Fruit fly (Drosophila melanogaster) whole organism, embryonic: Measurements from ENCODE around the gene Mco4.
A peak's percentile ranks its signal among the peaks of the same experiment; 100 is the strongest.

Experiments used
- Ada2b ChIP-seq: fragments of 200-800 bp; sonication (Bioruptor generic); IDR thresholded peaks from 2 replicates; pipeline ENCODE4 v1.3.6; 2022; ENCODE audit warnings: missing biosample characterization, missing genetic modification characterization
- B-H1 ChIP-seq: fragments of 200-800 bp; sonication (Bioruptor generic); IDR thresholded peaks from 3 replicates; pipeline ENCODE4 v1.3.6; 2022; ENCODE audit warnings: missing biosample characterization, missing genetic modification characterization
- Bgb ChIP-seq: fragments of 200-800 bp; sonication (Bioruptor generic); IDR thresholded peaks from 2 replicates; pipeline ENCODE4 v1.3.6; 2022; ENCODE audit warnings: missing biosample characterization, missing genetic modification characterization; ENCODE audit not compliant: partially characterized antibody
- Bteb2 ChIP-seq: fragments of 200-800 bp; sonication (Bioruptor generic); optimal IDR thresholded peaks from 2 replicates; lab custom pipeline; 2016; ENCODE audit warnings: missing biosample characterization, missing genetic modification characterization
- CG10654 ChIP-seq: fragments of 200-800 bp; sonication (Bioruptor generic); optimal IDR thresholded peaks from 2 replicates; lab custom pipeline; 2016; ENCODE audit warnings: missing biosample characterization, missing genetic modification characterization
- CG11398 ChIP-seq: fragments of 200-800 bp; sonication (Bioruptor generic); optimal IDR thresholded peaks from 2 replicates; lab custom pipeline; 2016; ENCODE audit warnings: missing biosample characterization, missing genetic modification characterization
- CG12104 ChIP-seq: fragments of 200-800 bp; sonication (Bioruptor generic); optimal IDR thresholded peaks from 3 replicates; lab custom pipeline; 2016; ENCODE audit warnings: missing biosample characterization, missing genetic modification characterization
- CG12744 ChIP-seq: fragments of 200-800 bp; sonication (Bioruptor generic); optimal IDR thresholded peaks from 2 replicates; lab custom pipeline; 2016; ENCODE audit warnings: missing biosample characterization, missing genetic modification characterization
- CG14014 ChIP-seq: fragments of 200-800 bp; sonication (Bioruptor generic); IDR thresholded peaks from 2 replicates; pipeline ENCODE4 v1.3.6; 2022; ENCODE audit warnings: missing biosample characterization, missing genetic modification characterization
- CG16813 ChIP-seq: fragments of 200-800 bp; sonication (Bioruptor generic); IDR thresholded peaks from 3 replicates; pipeline ENCODE4 v1.3.6; 2022; ENCODE audit warnings: missing biosample characterization, missing genetic modification characterization; ENCODE audit not compliant: partially characterized antibody
- CG17802 ChIP-seq: fragments of 200-800 bp; sonication (Bioruptor generic); optimal IDR thresholded peaks from 2 replicates; lab custom pipeline; 2018; ENCODE audit warnings: missing biosample characterization, mild to moderate bottlenecking, missing genetic modification characterization, moderate library complexity
- CG1832 ChIP-seq: fragments of 200-800 bp; sonication (Bioruptor generic); optimal IDR thresholded peaks from 2 replicates; lab custom pipeline; 2017; ENCODE audit warnings: missing biosample characterization, mild to moderate bottlenecking, missing genetic modification characterization, inconsistent platforms
- CG18764 ChIP-seq: fragments of 200-800 bp; sonication (Bioruptor generic); optimal IDR thresholded peaks from 3 replicates; lab custom pipeline; 2016; ENCODE audit warnings: missing biosample characterization, missing genetic modification characterization
- CG2120 ChIP-seq: fragments of 200-800 bp; sonication (Bioruptor generic); optimal IDR thresholded peaks from 3 replicates; lab custom pipeline; 2016; ENCODE audit warnings: missing biosample characterization, missing genetic modification characterization
- CG2129 ChIP-seq: fragments of 200-800 bp; sonication (Bioruptor generic); IDR thresholded peaks from 2 replicates; pipeline ENCODE4 v1.3.6; 2022; ENCODE audit warnings: missing biosample characterization, missing genetic modification characterization; ENCODE audit not compliant: partially characterized antibody
- CG30020 ChIP-seq: fragments of 200-800 bp; optimal IDR thresholded peaks from 2 replicates; lab custom pipeline; 2019; ENCODE audit warnings: missing biosample characterization, mild to moderate bottlenecking, missing genetic modification characterization, moderate library complexity
- CG3065 ChIP-seq: fragments of 200-800 bp; sonication (Bioruptor generic); optimal IDR thresholded peaks from 2 replicates; lab custom pipeline; 2016; ENCODE audit warnings: missing biosample characterization, missing genetic modification characterization
- CG33557 ChIP-seq: fragments of 200-800 bp; sonication (Bioruptor generic); optimal IDR thresholded peaks from 2 replicates; lab custom pipeline; 2019; ENCODE audit warnings: missing biosample characterization, mild to moderate bottlenecking, missing genetic modification characterization, moderate library complexity
- CG7357 ChIP-seq: fragments of 200-800 bp; sonication (Bioruptor generic); IDR thresholded peaks from 3 replicates; pipeline ENCODE4 v1.3.6; 2022; ENCODE audit warnings: missing biosample characterization, missing genetic modification characterization
- Dref ChIP-seq: fragments of 200-800 bp; sonication (Bioruptor generic); IDR thresholded peaks from 2 replicates; pipeline ENCODE4 v1.3.6; 2022; ENCODE audit warnings: missing biosample characterization, missing genetic modification characterization
- Fer2 ChIP-seq: fragments of 200-800 bp; sonication (Bioruptor generic); optimal IDR thresholded peaks from 2 replicates; lab custom pipeline; 2018; ENCODE audit warnings: missing biosample characterization, mild to moderate bottlenecking, missing genetic modification characterization, moderate library complexity
- Gsc ChIP-seq: fragments of 200-800 bp; sonication (Bioruptor generic); IDR thresholded peaks from 2 replicates; pipeline ENCODE4 v1.3.6; 2022; ENCODE audit warnings: missing biosample characterization, missing genetic modification characterization
- H2.0 ChIP-seq: fragments of 200-800 bp; sonication (Bioruptor generic); IDR thresholded peaks from 2 replicates; pipeline ENCODE4 v1.3.6; 2022; ENCODE audit warnings: missing biosample characterization, missing genetic modification characterization
- HmgD ChIP-seq: fragments of 200-800 bp; sonication (Bioruptor generic); optimal IDR thresholded peaks from 3 replicates; lab custom pipeline; 2016; ENCODE audit warnings: missing biosample characterization, missing genetic modification characterization
- Hmx ChIP-seq: fragments of 200-800 bp; sonication (Bioruptor generic); optimal IDR thresholded peaks from 2 replicates; lab custom pipeline; 2016; ENCODE audit warnings: missing biosample characterization, missing genetic modification characterization
- Hsf ChIP-seq: fragments of 200-800 bp; sonication (Bioruptor generic); optimal IDR thresholded peaks from 3 replicates; lab custom pipeline; 2016; ENCODE audit warnings: missing biosample characterization, missing genetic modification characterization
- Nf-YA ChIP-seq: fragments of 200-800 bp; sonication (Bioruptor generic); IDR thresholded peaks from 2 replicates; pipeline ENCODE4 v1.3.6; 2022; ENCODE audit warnings: missing biosample characterization, missing genetic modification characterization
- Oaz ChIP-seq: fragments of 200-800 bp; sonication (Bioruptor generic); IDR thresholded peaks from 2 replicates; pipeline ENCODE4 v1.3.6; 2022; ENCODE audit warnings: missing biosample characterization, missing genetic modification characterization
- Oli ChIP-seq: fragments of 200-800 bp; sonication (Bioruptor generic); optimal IDR thresholded peaks from 2 replicates; lab custom pipeline; 2018; ENCODE audit warnings: missing biosample characterization, mild to moderate bottlenecking, missing genetic modification characterization, moderate library complexity
- Optix ChIP-seq: fragments of 200-800 bp; sonication (Bioruptor generic); IDR thresholded peaks from 3 replicates; pipeline ENCODE4 v1.3.6; 2022; ENCODE audit warnings: missing biosample characterization, missing genetic modification characterization
- Spps ChIP-seq: fragments of 200-800 bp; sonication (Bioruptor generic); optimal IDR thresholded peaks from 2 replicates; lab custom pipeline; 2018; ENCODE audit warnings: missing biosample characterization, mild to moderate bottlenecking, missing genetic modification characterization
- Stat92E ChIP-seq, 3 experiments: fragments of >200 bp in 2 of 3; fragments of 200-800 bp in 1 of 3; sonication (Bioruptor generic) in 1 of 3; optimal IDR thresholded peaks; 2 replicates each; lab custom pipeline; 2017 to 2019; ENCODE audit warnings: missing biosample characterization in 3 of 3, missing genetic modification characterization in 3 of 3, mild to moderate bottlenecking in 1 of 3, moderate library complexity in 1 of 3
- bbx ChIP-seq: fragments of 200-800 bp; sonication (Bioruptor generic); IDR thresholded peaks from 2 replicates; pipeline ENCODE4 v1.3.6; 2022; ENCODE audit warnings: missing biosample characterization, missing genetic modification characterization; ENCODE audit not compliant: partially characterized antibody
- bowl ChIP-seq: fragments of 200-800 bp; sonication (Bioruptor generic); IDR thresholded peaks from 2 replicates; pipeline ENCODE4 v1.3.6; 2022; ENCODE audit warnings: missing biosample characterization, missing genetic modification characterization
- cad ChIP-seq: fragments of >200 bp; optimal IDR thresholded peaks from 2 replicates; lab custom pipeline; 2017; ENCODE audit warnings: missing biosample characterization, missing genetic modification characterization
- dpn ChIP-seq, 2 experiments: fragments of 200-800 bp; sonication (Bioruptor generic); optimal IDR thresholded peaks; 3 replicates each; lab custom pipeline; 2016; ENCODE audit warnings: missing biosample characterization in 2 of 2, missing genetic modification characterization in 2 of 2
- esg ChIP-seq: fragments of 200-800 bp; sonication (Bioruptor generic); conservative IDR thresholded peaks from 2 replicates; pipeline ENCODE4 v1.3.6; 2022; ENCODE audit warnings: missing biosample characterization, missing genetic modification characterization
- eyg ChIP-seq: fragments of 200-800 bp; sonication (Bioruptor generic); optimal IDR thresholded peaks from 3 replicates; lab custom pipeline; 2016; ENCODE audit warnings: missing biosample characterization, missing genetic modification characterization
- fd3F ChIP-seq: fragments of 200-800 bp; sonication (Bioruptor generic); optimal IDR thresholded peaks from 2 replicates; lab custom pipeline; 2018; ENCODE audit warnings: missing biosample characterization, mild to moderate bottlenecking, missing genetic modification characterization, moderate library complexity
- ham ChIP-seq: fragments of 200-800 bp; sonication (Bioruptor generic); IDR thresholded peaks from 2 replicates; pipeline ENCODE4 v1.3.6; 2022; ENCODE audit warnings: missing biosample characterization, missing genetic modification characterization
- ind ChIP-seq: fragments of 200-800 bp; sonication (Bioruptor generic); optimal IDR thresholded peaks from 3 replicates; lab custom pipeline; 2016; ENCODE audit warnings: missing biosample characterization, missing genetic modification characterization
- jigr1 ChIP-seq: fragments of 200-800 bp; sonication (Bioruptor generic); IDR thresholded peaks from 3 replicates; pipeline ENCODE4 v1.3.6; 2022; ENCODE audit warnings: missing biosample characterization, missing genetic modification characterization
- kah ChIP-seq: fragments of 200-800 bp; sonication (Bioruptor generic); optimal IDR thresholded peaks from 2 replicates; lab custom pipeline; 2018; ENCODE audit warnings: missing biosample characterization, mild to moderate bottlenecking, missing genetic modification characterization
- kay ChIP-seq: fragments of 200-800 bp; sonication (Bioruptor generic); optimal IDR thresholded peaks from 2 replicates; lab custom pipeline; 2016; ENCODE audit warnings: missing biosample characterization, missing genetic modification characterization
- luna ChIP-seq: fragments of 200-800 bp; sonication (Bioruptor generic); optimal IDR thresholded peaks from 2 replicates; lab custom pipeline; 2016; ENCODE audit warnings: missing biosample characterization, missing genetic modification characterization
- mirr ChIP-seq: fragments of 200-800 bp; sonication (Bioruptor generic); optimal IDR thresholded peaks from 3 replicates; lab custom pipeline; 2018; ENCODE audit warnings: missing biosample characterization, mild to moderate bottlenecking, missing genetic modification characterization
- nau ChIP-seq: fragments of 200-800 bp; sonication (Bioruptor generic); optimal IDR thresholded peaks from 3 replicates; lab custom pipeline; 2017; ENCODE audit warnings: missing biosample characterization, mild to moderate bottlenecking, missing genetic modification characterization, missing genetic modification reagents
- sd ChIP-seq: fragments of 200-800 bp; sonication (Bioruptor generic); optimal IDR thresholded peaks from 3 replicates; lab custom pipeline; 2018; ENCODE audit warnings: missing biosample characterization, mild to moderate bottlenecking, missing genetic modification characterization, moderate library complexity
- toy ChIP-seq: fragments of 200-800 bp; sonication (Bioruptor generic); IDR thresholded peaks from 2 replicates; pipeline ENCODE4 v1.3.6; 2022; ENCODE audit warnings: missing biosample characterization, missing genetic modification characterization
- ttk ChIP-seq: fragments of 200-800 bp; sonication (Bioruptor generic); IDR thresholded peaks from 2 replicates; pipeline ENCODE4 v2.1.2; 2022; ENCODE audit warnings: missing biosample characterization, missing genetic modification characterization
- wor ChIP-seq: fragments of 200-800 bp; sonication (Bioruptor generic); IDR thresholded peaks from 2 replicates; pipeline ENCODE4 v1.3.6; 2022; ENCODE audit warnings: missing biosample characterization, missing genetic modification characterization

Mco4 gene

dm6 chrX:17844623-17845022 lies 11.3 kb downstream of the Mco4 start, which contains the start of the genes CG8142 and Ucp4A (continued):
- TF ChIP-seq CG33557 (GFP tag; lab: Kevin White, UChicago) (peak; percentile 80), mirr (GFP tag; lab: Kevin White, UChicago) (peak; percentile 52), CG14014 (GFP tag; lab: Robert Waterston, UW) (peak; percentile 95), fd3F (peak; percentile 91), ham (GFP tag; lab: Robert Waterston, UW) (peak; percentile 82; the same call in 1 of the 2 replicates), Spps (tag; lab: Kevin White, UChicago) (peak; percentile 82), Hsf (GFP tag; lab: Kevin White, UChicago) (peak; percentile 83), wor (GFP tag; lab: Robert Waterston, UW) (peak; percentile 95), Optix (GFP tag; lab: Robert Waterston, UW) (peak; percentile 91), Bgb (peak; percentile 21; the same call in 1 of the 2 replicates), bowl (GFP tag; lab: Robert Waterston, UW) (peak; percentile 82), ttk (peak; percentile 97), CG7357 (GFP tag; lab: Robert Waterston, UW) (peak; percentile 89), kah (GFP tag; lab: Kevin White, UChicago) (peak; percentile 74), Oaz (GFP tag; lab: Robert Waterston, UW) (peak; percentile 92), Bteb2 (GFP tag; lab: Kevin White, UChicago) (peak; percentile 35), CG30020 (tag; lab: Kevin White, UChicago) (peak; percentile 76), CG10654 (GFP tag; lab: Kevin White, UChicago) (peak; percentile 91), Fer2 (tag; lab: Kevin White, UChicago) (peak; percentile 88), Stat92E (GFP tag; optimal IDR thresholded peaks at IDR 0.05; lab: Kevin White, UChicago) (no peak), CG16813 (0 out of 3 replicates have a peak, but pooled peaks have one; percentile 41), CG3065 (peak; percentile 81), Dref (GFP tag; lab: Robert Waterston, UW) (peak; percentile 70), eyg (GFP tag; lab: Kevin White, UChicago) (no peak), Gsc (GFP tag; lab: Robert Waterston, UW) (peak; percentile 88), HmgD (no peak), Oli (tag; lab: Kevin White, UChicago) (peak; percentile 89), nau (GFP tag; lab: Kevin White, UChicago) (no peak), CG12744 (GFP tag; lab: Kevin White, UChicago) (peak; percentile 37), CG11398 (GFP tag; lab: Kevin White, UChicago) (no peak), cad (GFP tag; lab: Kevin White, UChicago) (no peak), luna (GFP tag; lab: Kevin White, UChicago) (no peak), ind (GFP tag; lab: Kevin White, UChicago) (peak; percentile 93), Hmx (GFP tag; lab: Kevin White, UChicago) (no peak), CG18764 (GFP tag; lab: Kevin White, UChicago) (peak; percentile 85), jigr1 (GFP tag; lab: Robert Waterston, UW) (peak; percentile 93), CG1832 (GFP tag; lab: Kevin White, UChicago) (no peak), Ada2b (GFP tag; lab: Robert Waterston, UW) (peak; percentile 93), toy (GFP tag; lab: Robert Waterston, UW) (peak; percentile 81), H2.0 (GFP tag; lab: Robert Waterston, UW) (peak; percentile 96), CG12104 (GFP tag; lab: Kevin White, UChicago) (peak; percentile 87), Nf-YA (GFP tag; lab: Robert Waterston, UW) (peak; percentile 91), CG2120 (GFP tag; lab: Kevin White, UChicago) (peak; percentile 85), CG2129 (GFP tag; lab: Robert Waterston, UW) (no peak), B-H1 (GFP tag; lab: Robert Waterston, UW) (peak; percentile 94), kay (peak; percentile 83), bbx (no peak), CG17802 (tag; lab: Kevin White, UChicago) (peak; percentile 61), esg (GFP tag; lab: Robert Waterston, UW) (peak; percentile 97), dpn (GFP tag; optimal IDR thresholded peaks at IDR 0.05; lab: Kevin White, UChicago) (peak; percentile 73 to 90), sd (peak; percentile 61)
